Fruit fly (Drosophila melanogaster) whole organism, embryonic: ENCODE results near the gene CG43072.

Experiments
- Asciz ChIP-seq: fragments of 200-800 bp; sonication (Bioruptor generic); optimal IDR thresholded peaks from 2 replicates; lab custom pipeline; 2017; ENCODE audit warnings: missing biosample characterization, mild to moderate bottlenecking, missing genetic modification characterization, missing genetic modification reagents
- Atf-2 ChIP-seq: fragments of 200-800 bp; sonication (Bioruptor generic); optimal IDR thresholded peaks from 2 replicates; lab custom pipeline; 2016; ENCODE audit warnings: missing biosample characterization, missing genetic modification characterization
- Atf6 ChIP-seq: fragments of 200-800 bp; sonication (Bioruptor generic); IDR thresholded peaks from 2 replicates; pipeline ENCODE4 v1.3.6; 2022; ENCODE audit warnings: missing biosample characterization, missing genetic modification characterization
- BEAF-32 ChIP-seq: fragments of 200-800 bp; sonication (Bioruptor generic); optimal IDR thresholded peaks from 3 replicates; lab custom pipeline; 2017; ENCODE audit warnings: missing biosample characterization, missing genetic modification characterization, mild to moderate bottlenecking, moderate library complexity, missing genetic modification reagents
- CG10209 ChIP-seq: fragments of 200-800 bp; sonication (Bioruptor generic); optimal IDR thresholded peaks from 3 replicates; lab custom pipeline; 2017; ENCODE audit warnings: missing biosample characterization, mild to moderate bottlenecking, missing genetic modification characterization, missing genetic modification reagents
- CG10366 ChIP-seq: fragments of 200-800 bp; sonication (Bioruptor generic); IDR thresholded peaks from 2 replicates; pipeline ENCODE4 v1.3.6; 2022; ENCODE audit warnings: missing biosample characterization, missing genetic modification characterization
- CG10431 ChIP-seq: fragments of 200-800 bp; sonication (Bioruptor generic); optimal IDR thresholded peaks from 3 replicates; lab custom pipeline; 2018; ENCODE audit warnings: missing biosample characterization, mild to moderate bottlenecking, missing genetic modification characterization
- CG10565 ChIP-seq: fragments of 200-800 bp; sonication (Bioruptor generic); optimal IDR thresholded peaks from 3 replicates; lab custom pipeline; 2016; ENCODE audit warnings: missing biosample characterization, mild to moderate bottlenecking, missing genetic modification characterization
- CG11093 ChIP-seq: fragments of 200-800 bp; sonication (Bioruptor generic); IDR thresholded peaks from 3 replicates; pipeline ENCODE4 v1.3.6; 2022; ENCODE audit warnings: missing biosample characterization, missing genetic modification characterization
- CG15269 ChIP-seq: fragments of 200-800 bp; sonication (Bioruptor generic); optimal IDR thresholded peaks from 2 replicates; lab custom pipeline; 2018; ENCODE audit warnings: missing biosample characterization, mild to moderate bottlenecking, missing genetic modification characterization, moderate library complexity
- CG17361 ChIP-seq: fragments of 200-800 bp; sonication (Bioruptor generic); IDR thresholded peaks from 3 replicates; pipeline ENCODE4 v1.3.6; 2022; ENCODE audit warnings: missing biosample characterization, missing genetic modification characterization
- CG17568 ChIP-seq: fragments of 200-800 bp; sonication (Bioruptor generic); optimal IDR thresholded peaks from 2 replicates; lab custom pipeline; 2018; ENCODE audit warnings: missing biosample characterization, mild to moderate bottlenecking, missing genetic modification characterization, moderate library complexity
- CG2129 ChIP-seq: fragments of 200-800 bp; sonication (Bioruptor generic); IDR thresholded peaks from 2 replicates; pipeline ENCODE4 v1.3.6; 2022; ENCODE audit warnings: missing biosample characterization, missing genetic modification characterization; ENCODE audit not compliant: partially characterized antibody
- CG2875 ChIP-seq: fragments of 200-800 bp; sonication (Bioruptor generic); optimal IDR thresholded peaks from 2 replicates; lab custom pipeline; 2017; ENCODE audit warnings: missing biosample characterization, mild to moderate bottlenecking, missing genetic modification characterization, missing genetic modification reagents
- CG30431 ChIP-seq: fragments of 200-800 bp; sonication (Bioruptor generic); optimal IDR thresholded peaks from 2 replicates; lab custom pipeline; 2017; ENCODE audit warnings: missing biosample characterization, missing genetic modification characterization
- CG4282 ChIP-seq: fragments of 200-800 bp; sonication (Bioruptor generic); optimal IDR thresholded peaks from 2 replicates; lab custom pipeline; 2016; ENCODE audit warnings: missing biosample characterization, missing genetic modification characterization
- CG4707 ChIP-seq: fragments of 200-800 bp; sonication (Bioruptor generic); optimal IDR thresholded peaks from 2 replicates; lab custom pipeline; 2018; ENCODE audit warnings: missing biosample characterization, mild to moderate bottlenecking, missing genetic modification characterization, moderate library complexity
- CG5245 ChIP-seq: fragments of 200-800 bp; sonication (Bioruptor generic); optimal IDR thresholded peaks from 3 replicates; lab custom pipeline; 2016; ENCODE audit warnings: missing biosample characterization, missing genetic modification characterization
- CG6791 ChIP-seq: fragments of 200-800 bp; sonication (Bioruptor generic); IDR thresholded peaks from 3 replicates; pipeline ENCODE4 v1.3.6; 2022; ENCODE audit warnings: missing biosample characterization, missing genetic modification characterization; ENCODE audit not compliant: partially characterized antibody
- CG6854 ChIP-seq: fragments of 200-800 bp; sonication (Bioruptor generic); optimal IDR thresholded peaks from 3 replicates; lab custom pipeline; 2017; ENCODE audit warnings: missing biosample characterization, mild to moderate bottlenecking, missing genetic modification characterization
- CG7745 ChIP-seq: fragments of 200-800 bp; sonication (Bioruptor generic); optimal IDR thresholded peaks from 2 replicates; lab custom pipeline; 2018; ENCODE audit warnings: missing biosample characterization, mild to moderate bottlenecking, missing genetic modification characterization, moderate library complexity
- CG7839 ChIP-seq: fragments of 200-800 bp; sonication (Bioruptor generic); optimal IDR thresholded peaks from 3 replicates; lab custom pipeline; 2018; ENCODE audit warnings: missing biosample characterization, mild to moderate bottlenecking, missing genetic modification characterization, moderate library complexity
- CG9437 ChIP-seq: fragments of 200-800 bp; sonication (Bioruptor generic); optimal IDR thresholded peaks from 2 replicates; lab custom pipeline; 2018; ENCODE audit warnings: missing biosample characterization, mild to moderate bottlenecking, missing genetic modification characterization
- CTCF ChIP-seq: fragments of 200-800 bp; sonication (Bioruptor generic); optimal IDR thresholded peaks from 2 replicates; lab custom pipeline; 2017; ENCODE audit warnings: missing biosample characterization, mild to moderate bottlenecking, missing genetic modification characterization, moderate library complexity
- HLH4C ChIP-seq: fragments of 200-800 bp; sonication (Bioruptor generic); IDR thresholded peaks from 3 replicates; pipeline ENCODE4 v1.3.6; 2022; ENCODE audit warnings: missing biosample characterization, missing genetic modification characterization; ENCODE audit not compliant: partially characterized antibody
- HLHmδ ChIP-seq: fragments of 200-800 bp; sonication (Bioruptor generic); optimal IDR thresholded peaks from 2 replicates; lab custom pipeline; 2018; ENCODE audit warnings: missing biosample characterization, mild to moderate bottlenecking, missing genetic modification characterization, moderate library complexity
- Meics ChIP-seq: fragments of 200-800 bp; sonication (Bioruptor generic); optimal IDR thresholded peaks from 2 replicates; lab custom pipeline; 2017; ENCODE audit warnings: missing biosample characterization, mild to moderate bottlenecking, missing genetic modification characterization
- Mes4 ChIP-seq: fragments of 200-800 bp; sonication (Bioruptor generic); optimal IDR thresholded peaks from 2 replicates; lab custom pipeline; 2016; ENCODE audit warnings: missing biosample characterization, missing genetic modification characterization
- Opbp ChIP-seq: fragments of 200-800 bp; sonication (Bioruptor generic); IDR thresholded peaks from 3 replicates; pipeline ENCODE4 v1.3.6; 2022; ENCODE audit warnings: missing biosample characterization, missing genetic modification characterization; ENCODE audit not compliant: partially characterized antibody
- Optix ChIP-seq: fragments of 200-800 bp; sonication (Bioruptor generic); IDR thresholded peaks from 3 replicates; pipeline ENCODE4 v1.3.6; 2022; ENCODE audit warnings: missing biosample characterization, missing genetic modification characterization
- Scr ChIP-seq: fragments of 200-800 bp; sonication (Bioruptor generic); IDR thresholded peaks from 2 replicates; pipeline ENCODE4 v1.3.6; 2022; ENCODE audit warnings: missing biosample characterization, missing genetic modification characterization; ENCODE audit not compliant: partially characterized antibody
- Side ChIP-seq: fragments of 200-800 bp; sonication (Bioruptor generic); optimal IDR thresholded peaks from 2 replicates; lab custom pipeline; 2016; ENCODE audit warnings: missing biosample characterization, missing genetic modification characterization
- TFAM ChIP-seq: fragments of 200-800 bp; sonication (Bioruptor generic); optimal IDR thresholded peaks from 2 replicates; lab custom pipeline; 2017; ENCODE audit warnings: missing biosample characterization, missing genetic modification characterization, inconsistent platforms
- ab ChIP-seq: fragments of 200-800 bp; sonication (Bioruptor generic); optimal IDR thresholded peaks from 2 replicates; lab custom pipeline; 2016; ENCODE audit warnings: missing biosample characterization, missing genetic modification characterization
- ac ChIP-seq: fragments of 200-800 bp; sonication (Bioruptor generic); optimal IDR thresholded peaks from 3 replicates; lab custom pipeline; 2017; ENCODE audit warnings: missing biosample characterization, mild to moderate bottlenecking, missing genetic modification characterization
- ap ChIP-seq: fragments of 200-800 bp; sonication (Bioruptor generic); IDR thresholded peaks from 2 replicates; pipeline ENCODE4 v1.3.6; 2022; ENCODE audit warnings: missing biosample characterization, missing genetic modification characterization
- bab2 ChIP-seq: fragments of 200-800 bp; sonication (Bioruptor generic); optimal IDR thresholded peaks from 2 replicates; lab custom pipeline; 2016; ENCODE audit warnings: missing biosample characterization, missing genetic modification characterization
- bbx ChIP-seq: fragments of 200-800 bp; sonication (Bioruptor generic); IDR thresholded peaks from 2 replicates; pipeline ENCODE4 v1.3.6; 2022; ENCODE audit warnings: missing biosample characterization, missing genetic modification characterization; ENCODE audit not compliant: partially characterized antibody
- da ChIP-seq: fragments of 200-800 bp; sonication (Bioruptor generic); optimal IDR thresholded peaks from 2 replicates; lab custom pipeline; 2016; ENCODE audit warnings: missing biosample characterization, missing genetic modification characterization
- dati ChIP-seq: fragments of 200-800 bp; sonication (Bioruptor generic); IDR thresholded peaks from 2 replicates; pipeline ENCODE4 v1.3.6; 2022; ENCODE audit warnings: missing biosample characterization, missing genetic modification characterization
- gcm2 ChIP-seq: fragments of 200-800 bp; sonication (Bioruptor generic); optimal IDR thresholded peaks from 2 replicates; lab custom pipeline; 2016; ENCODE audit warnings: missing biosample characterization, missing genetic modification characterization
- prd ChIP-seq, 3 experiments: fragments of >200 bp in 2 of 3; fragments of 200-800 bp in 1 of 3; sonication (Bioruptor generic) in 1 of 3; optimal IDR thresholded peaks in 2 of 3; IDR thresholded peaks in 1 of 3; 2 replicates in 2 of 3; 3 replicates in 1 of 3; pipeline versions ENCODE4 v1.3.6 to Lab custom; 2017 to 2022; ENCODE audit warnings: missing biosample characterization in 1 of 3, missing genetic modification characterization in 1 of 3
- toy ChIP-seq: fragments of 200-800 bp; sonication (Bioruptor generic); IDR thresholded peaks from 2 replicates; pipeline ENCODE4 v1.3.6; 2022; ENCODE audit warnings: missing biosample characterization, missing genetic modification characterization
- unc-4 ChIP-seq: fragments of 200-800 bp; sonication (Bioruptor generic); IDR thresholded peaks from 2 replicates; pipeline ENCODE4 v1.3.6; 2022; ENCODE audit warnings: missing biosample characterization, missing genetic modification characterization; ENCODE audit not compliant: partially characterized antibody
- wek ChIP-seq: fragments of 200-800 bp; sonication (Bioruptor generic); optimal IDR thresholded peaks from 3 replicates; lab custom pipeline; 2018; ENCODE audit warnings: missing biosample characterization, mild to moderate bottlenecking, missing genetic modification characterization, moderate library complexity
- wor ChIP-seq: fragments of 200-800 bp; sonication (Bioruptor generic); IDR thresholded peaks from 2 replicates; pipeline ENCODE4 v1.3.6; 2022; ENCODE audit warnings: missing biosample characterization, missing genetic modification characterization
- z ChIP-seq: fragments of 200-800 bp; sonication (Bioruptor generic); IDR thresholded peaks from 3 replicates; pipeline ENCODE4 v1.3.6; 2022; ENCODE audit warnings: missing biosample characterization, missing genetic modification characterization
- zfh2 ChIP-seq: fragments of 200-800 bp; sonication (Bioruptor generic); optimal IDR thresholded peaks from 2 replicates; lab custom pipeline; 2016; ENCODE audit warnings: missing biosample characterization, missing genetic modification characterization

The CG43072 gene

dm6 chr3L:21031093-21031930, 34.3 kb upstream of the CG43072 start, which contains the start of the genes CG10584 and Polr3E (continued):
- TF ChIP-seq HLHmδ (no peak), Opbp (GFP tag; lab: Robert Waterston, UW) (no peak), CG7745 (tag; lab: Kevin White, UChicago) (peak; percentile 49), prd (optimal IDR thresholded peaks at IDR 0.05; lab: Kevin White, UChicago) (no peak), prd (GFP tag; IDR thresholded peaks at IDR 0.05; lab: Robert Waterston, UW) (peak; percentile 87), CTCF (GFP tag; lab: Kevin White, UChicago) (peak; percentile 5), dati (GFP tag; lab: Robert Waterston, UW) (peak; percentile 9; the same call in 1 of the 2 replicates), Atf6 (GFP tag; lab: Robert Waterston, UW) (peak; percentile 75), ap (GFP tag; lab: Robert Waterston, UW) (peak; percentile 63), z (GFP tag; lab: Robert Waterston, UW) (no peak), CG10431 (GFP tag; lab: Kevin White, UChicago) (peak; percentile 90), CG7839 (peak; percentile 96), ac (GFP tag; lab: Kevin White, UChicago) (peak; percentile 67), CG5245 (GFP tag; lab: Kevin White, UChicago) (peak; percentile 59), bbx (GFP tag; lab: Robert Waterston, UW) (no peak), Scr (GFP tag; lab: Robert Waterston, UW) (peak; percentile 18; the same call in 1 of the 2 replicates), HLH4C (GFP tag; lab: Robert Waterston, UW) (peak; percentile 52; the same call in 2 of the 3 replicates), CG30431 (GFP tag; lab: Kevin White, UChicago) (peak; percentile 87), CG6791 (peak; percentile 54), CG10565 (peak; percentile 30), CG15269 (tag; lab: Kevin White, UChicago) (peak; percentile 96), Meics (GFP tag; lab: Kevin White, UChicago) (peak; percentile 96), ab (GFP tag; lab: Kevin White, UChicago) (no peak), Mes4 (GFP tag; lab: Kevin White, UChicago) (peak; percentile 49), CG11093 (peak; percentile 54; the same call in 2 of the 3 replicates), Side (GFP tag; lab: Kevin White, UChicago) (peak; percentile 28), BEAF-32 (GFP tag; lab: Kevin White, UChicago) (peak; percentile 19), wek (peak; percentile 67), unc-4 (GFP tag; lab: Robert Waterston, UW) (peak; percentile 17; the same call in 1 of the 2 replicates), CG17361 (GFP tag; lab: Robert Waterston, UW) (peak; percentile 99), zfh2 (GFP tag; lab: Kevin White, UChicago) (peak; percentile 62), bab2 (GFP tag; lab: Kevin White, UChicago) (peak; percentile 22), CG4707 (GFP tag; lab: Kevin White, UChicago) (peak; percentile 80), toy (GFP tag; lab: Robert Waterston, UW) (peak; percentile 49; the same call in 1 of the 2 replicates), CG9437 (peak; percentile 91), wor (GFP tag; lab: Robert Waterston, UW) (peak; percentile 55), Optix (GFP tag; lab: Robert Waterston, UW) (no peak), CG10209 (GFP tag; lab: Kevin White, UChicago) (peak; percentile 95), Asciz (GFP tag; lab: Kevin White, UChicago) (peak; percentile 90), CG2129 (GFP tag; lab: Robert Waterston, UW) (no peak), da (GFP tag; lab: Kevin White, UChicago) (no peak), CG6854 (GFP tag; lab: Kevin White, UChicago) (peak; percentile 91), CG17568 (GFP tag; lab: Kevin White, UChicago) (peak; percentile 88), CG4282 (GFP tag; lab: Kevin White, UChicago) (peak; percentile 85), CG10366 (GFP tag; lab: Robert Waterston, UW) (peak; percentile 65), CG2875 (GFP tag; lab: Kevin White, UChicago) (peak; percentile 87), gcm2 (peak; percentile 45), Atf-2 (GFP tag; lab: Kevin White, UChicago) (peak; percentile 51), TFAM (peak; percentile 31)
